Fruit fly (Drosophila melanogaster) whole organism, embryonic: ENCODE results near the gene Art3.

Experiments used
- ATbp ChIP-seq: fragments of 200-800 bp; sonication (Bioruptor generic); optimal IDR thresholded peaks from 2 replicates; lab custom pipeline; 2017; ENCODE audit warnings: missing biosample characterization, mild to moderate bottlenecking, missing genetic modification characterization, missing genetic modification reagents
- Atf3 ChIP-seq: fragments of 200-800 bp; sonication (Bioruptor generic); optimal IDR thresholded peaks from 3 replicates; lab custom pipeline; 2016; ENCODE audit warnings: missing biosample characterization, missing genetic modification characterization
- BEAF-32 ChIP-seq: fragments of 200-800 bp; sonication (Bioruptor generic); optimal IDR thresholded peaks from 3 replicates; lab custom pipeline; 2017; ENCODE audit warnings: missing biosample characterization, missing genetic modification characterization, mild to moderate bottlenecking, moderate library complexity, missing genetic modification reagents
- BtbVII ChIP-seq: fragments of 200-800 bp; sonication (Bioruptor generic); optimal IDR thresholded peaks from 3 replicates; lab custom pipeline; 2017; ENCODE audit warnings: missing biosample characterization, mild to moderate bottlenecking, missing genetic modification characterization
- CG10321 ChIP-seq: fragments of 200-800 bp; sonication (Bioruptor generic); IDR thresholded peaks from 2 replicates; pipeline ENCODE4 v1.3.6; 2022; ENCODE audit warnings: missing biosample characterization, missing genetic modification characterization
- CG10462 ChIP-seq: fragments of 200-800 bp; sonication (Bioruptor generic); optimal IDR thresholded peaks from 2 replicates; lab custom pipeline; 2016; ENCODE audit warnings: missing biosample characterization, missing genetic modification characterization
- CG10959 ChIP-seq: fragments of 200-800 bp; sonication (Bioruptor generic); IDR thresholded peaks from 2 replicates; pipeline ENCODE4 v1.3.6; 2022; ENCODE audit warnings: missing biosample characterization, missing genetic modification characterization
- CG11093 ChIP-seq: fragments of 200-800 bp; sonication (Bioruptor generic); IDR thresholded peaks from 3 replicates; pipeline ENCODE4 v1.3.6; 2022; ENCODE audit warnings: missing biosample characterization, missing genetic modification characterization
- CG11560 ChIP-seq: fragments of 200-800 bp; sonication (Bioruptor generic); IDR thresholded peaks from 3 replicates; pipeline ENCODE4 v1.3.6; 2022; ENCODE audit warnings: missing biosample characterization, missing genetic modification characterization
- CG12104 ChIP-seq: fragments of 200-800 bp; sonication (Bioruptor generic); optimal IDR thresholded peaks from 3 replicates; lab custom pipeline; 2016; ENCODE audit warnings: missing biosample characterization, missing genetic modification characterization
- CG12942 ChIP-seq: fragments of 200-800 bp; sonication (Bioruptor generic); optimal IDR thresholded peaks from 3 replicates; lab custom pipeline; 2016; ENCODE audit warnings: missing biosample characterization, missing genetic modification characterization
- CG13424 ChIP-seq: fragments of 200-800 bp; sonication (Bioruptor generic); optimal IDR thresholded peaks from 2 replicates; lab custom pipeline; 2019; ENCODE audit warnings: missing biosample characterization, mild to moderate bottlenecking, missing genetic modification characterization, moderate library complexity
- CG1529 ChIP-seq: fragments of 200-800 bp; sonication (Bioruptor generic); optimal IDR thresholded peaks from 3 replicates; lab custom pipeline; 2018; ENCODE audit warnings: missing biosample characterization, missing genetic modification characterization
- CG1602 ChIP-seq: fragments of 200-800 bp; sonication (Bioruptor generic); optimal IDR thresholded peaks from 3 replicates; lab custom pipeline; 2016; ENCODE audit warnings: missing biosample characterization, missing genetic modification characterization
- CG17359 ChIP-seq: fragments of 200-800 bp; sonication (Bioruptor generic); optimal IDR thresholded peaks from 3 replicates; lab custom pipeline; 2018; ENCODE audit warnings: missing biosample characterization, mild to moderate bottlenecking, missing genetic modification characterization, moderate library complexity
- CG17361 ChIP-seq: fragments of 200-800 bp; sonication (Bioruptor generic); IDR thresholded peaks from 3 replicates; pipeline ENCODE4 v1.3.6; 2022; ENCODE audit warnings: missing biosample characterization, missing genetic modification characterization
- CG17802 ChIP-seq: fragments of 200-800 bp; sonication (Bioruptor generic); optimal IDR thresholded peaks from 2 replicates; lab custom pipeline; 2018; ENCODE audit warnings: missing biosample characterization, mild to moderate bottlenecking, missing genetic modification characterization, moderate library complexity
- CG2875 ChIP-seq: fragments of 200-800 bp; sonication (Bioruptor generic); optimal IDR thresholded peaks from 2 replicates; lab custom pipeline; 2017; ENCODE audit warnings: missing biosample characterization, mild to moderate bottlenecking, missing genetic modification characterization, missing genetic modification reagents
- CG32532 ChIP-seq: fragments of 200-800 bp; sonication (Bioruptor generic); IDR thresholded peaks from 2 replicates; pipeline ENCODE4 v1.3.6; 2022; ENCODE audit warnings: missing biosample characterization, missing genetic modification characterization
- CG4282 ChIP-seq: fragments of 200-800 bp; sonication (Bioruptor generic); optimal IDR thresholded peaks from 2 replicates; lab custom pipeline; 2016; ENCODE audit warnings: missing biosample characterization, missing genetic modification characterization
- CG4328 ChIP-seq: fragments of 200-800 bp; sonication (Bioruptor generic); optimal IDR thresholded peaks from 3 replicates; lab custom pipeline; 2017; ENCODE audit warnings: missing biosample characterization, missing genetic modification reagents, missing genetic modification characterization
- CG5245 ChIP-seq: fragments of 200-800 bp; sonication (Bioruptor generic); optimal IDR thresholded peaks from 3 replicates; lab custom pipeline; 2016; ENCODE audit warnings: missing biosample characterization, missing genetic modification characterization
- CG7271 ChIP-seq: fragments of 200-800 bp; sonication (Bioruptor generic); optimal IDR thresholded peaks from 2 replicates; lab custom pipeline; 2018; ENCODE audit warnings: missing biosample characterization, mild to moderate bottlenecking, missing genetic modification characterization, moderate library complexity
- CG8765 ChIP-seq: fragments of 200-800 bp; sonication (Bioruptor generic); IDR thresholded peaks from 2 replicates; pipeline ENCODE4 v1.3.6; 2022; ENCODE audit warnings: missing biosample characterization, missing genetic modification characterization
- CG9609 ChIP-seq: fragments of 200-800 bp; sonication (Bioruptor generic); optimal IDR thresholded peaks from 3 replicates; lab custom pipeline; 2016; ENCODE audit warnings: missing biosample characterization, missing genetic modification characterization
- CG9727 ChIP-seq: fragments of 200-800 bp; sonication (Bioruptor generic); optimal IDR thresholded peaks from 3 replicates; lab custom pipeline; 2017; ENCODE audit warnings: missing biosample characterization, mild to moderate bottlenecking, missing genetic modification characterization
- CG9932 ChIP-seq: fragments of 200-800 bp; sonication (Bioruptor generic); IDR thresholded peaks from 2 replicates; pipeline ENCODE4 v1.3.6; 2022; ENCODE audit warnings: missing biosample characterization, missing genetic modification characterization
- E2f1 ChIP-seq: fragments of 200-800 bp; sonication (Bioruptor generic); IDR thresholded peaks from 2 replicates; pipeline ENCODE4 v1.3.6; 2022; ENCODE audit warnings: missing biosample characterization, missing genetic modification characterization
- Elba2 ChIP-seq: fragments of 200-800 bp; sonication (Bioruptor generic); optimal IDR thresholded peaks from 3 replicates; lab custom pipeline; 2016; ENCODE audit warnings: missing biosample characterization, missing genetic modification characterization
- HmgZ ChIP-seq: fragments of 200-800 bp; sonication (Bioruptor generic); optimal IDR thresholded peaks from 2 replicates; lab custom pipeline; 2018; ENCODE audit warnings: missing biosample characterization, mild to moderate bottlenecking, missing genetic modification characterization
- Pdp1 ChIP-seq, 2 experiments: fragments of 200-800 bp; sonication (Bioruptor generic); optimal IDR thresholded peaks; 3 replicates each; lab custom pipeline; 2016; ENCODE audit warnings: missing biosample characterization in 2 of 2, missing genetic modification characterization in 2 of 2, mild to moderate bottlenecking in 1 of 2, moderate library complexity in 1 of 2
- Rx ChIP-seq: fragments of 200-800 bp; sonication (Bioruptor generic); IDR thresholded peaks from 2 replicates; pipeline ENCODE4 v1.3.6; 2022; ENCODE audit warnings: missing biosample characterization, missing genetic modification characterization
- Stat92E ChIP-seq, 3 experiments: fragments of >200 bp in 2 of 3; fragments of 200-800 bp in 1 of 3; sonication (Bioruptor generic) in 1 of 3; optimal IDR thresholded peaks; 2 replicates each; lab custom pipeline; 2017 to 2019; ENCODE audit warnings: missing biosample characterization in 3 of 3, missing genetic modification characterization in 3 of 3, mild to moderate bottlenecking in 1 of 3, moderate library complexity in 1 of 3
- Taf1 ChIP-seq: fragments of 200-800 bp; sonication (Bioruptor generic); IDR thresholded peaks from 2 replicates; pipeline ENCODE4 v1.3.6; 2022; ENCODE audit warnings: missing biosample characterization, missing genetic modification characterization
- croc ChIP-seq: fragments of 200-800 bp; sonication (Bioruptor generic); conservative IDR thresholded peaks from 3 replicates; pipeline ENCODE4 v1.3.6; 2022; ENCODE audit warnings: missing biosample characterization, missing genetic modification characterization
- dpn ChIP-seq, 2 experiments: fragments of 200-800 bp; sonication (Bioruptor generic); optimal IDR thresholded peaks; 3 replicates each; lab custom pipeline; 2016; ENCODE audit warnings: missing biosample characterization in 2 of 2, missing genetic modification characterization in 2 of 2
- en ChIP-seq: fragments of 200-800 bp; sonication (Bioruptor generic); optimal IDR thresholded peaks from 2 replicates; lab custom pipeline; 2016; ENCODE audit warnings: missing biosample characterization, missing genetic modification characterization
- kah ChIP-seq: fragments of 200-800 bp; sonication (Bioruptor generic); optimal IDR thresholded peaks from 2 replicates; lab custom pipeline; 2018; ENCODE audit warnings: missing biosample characterization, mild to moderate bottlenecking, missing genetic modification characterization
- kni ChIP-seq: fragments of 200-800 bp; sonication (Bioruptor generic); optimal IDR thresholded peaks from 3 replicates; lab custom pipeline; 2017; ENCODE audit warnings: mild to moderate bottlenecking, missing biosample characterization, missing genetic modification reagents, missing genetic modification characterization
- lab ChIP-seq: fragments of 200-800 bp; sonication (Bioruptor generic); optimal IDR thresholded peaks from 3 replicates; lab custom pipeline; 2017; ENCODE audit warnings: missing biosample characterization, missing genetic modification characterization, mild to moderate bottlenecking, moderate library complexity, missing genetic modification reagents
- pnt ChIP-seq: fragments of 200-800 bp; sonication (Bioruptor generic); optimal IDR thresholded peaks from 3 replicates; lab custom pipeline; 2016; ENCODE audit warnings: missing biosample characterization, missing genetic modification characterization
- pum ChIP-seq: fragments of 200-800 bp; sonication (Bioruptor generic); optimal IDR thresholded peaks from 2 replicates; lab custom pipeline; 2016; ENCODE audit warnings: missing biosample characterization, missing genetic modification characterization
- rib ChIP-seq: fragments of 200-800 bp; sonication (Bioruptor generic); IDR thresholded peaks from 2 replicates; pipeline ENCODE4 v1.3.6; 2022; ENCODE audit warnings: missing biosample characterization, missing genetic modification characterization
- run ChIP-seq: fragments of 200-800 bp; sonication (Bioruptor generic); optimal IDR thresholded peaks from 3 replicates; lab custom pipeline; 2018; ENCODE audit warnings: missing biosample characterization, mild to moderate bottlenecking, missing genetic modification characterization
- sens ChIP-seq: fragments of 200-800 bp; sonication (Bioruptor generic); peaks from one replicate; lab custom pipeline; 2016; ENCODE audit warnings: missing biosample characterization, missing genetic modification characterization
- so ChIP-seq: fragments of 200-800 bp; sonication (Bioruptor generic); IDR thresholded peaks from 3 replicates; pipeline ENCODE4 v1.3.6; 2022; ENCODE audit warnings: missing biosample characterization, missing genetic modification characterization
- stc ChIP-seq: fragments of 200-800 bp; sonication (Bioruptor generic); IDR thresholded peaks from 2 replicates; pipeline ENCODE4 v1.3.6; 2022; ENCODE audit warnings: missing biosample characterization, missing genetic modification characterization
- tna ChIP-seq: fragments of 200-800 bp; sonication (Bioruptor generic); IDR thresholded peaks from 2 replicates; pipeline ENCODE4 v1.3.6; 2022; ENCODE audit warnings: missing biosample characterization, missing genetic modification characterization; ENCODE audit not compliant: partially characterized antibody
- ttk ChIP-seq: fragments of 200-800 bp; sonication (Bioruptor generic); IDR thresholded peaks from 2 replicates; pipeline ENCODE4 v2.1.2; 2022; ENCODE audit warnings: missing biosample characterization, missing genetic modification characterization
- zfh2 ChIP-seq: fragments of 200-800 bp; sonication (Bioruptor generic); optimal IDR thresholded peaks from 2 replicates; lab custom pipeline; 2016; ENCODE audit warnings: missing biosample characterization, missing genetic modification characterization

The Art3 gene

dm6 chr3R:15229329-15229876, at the start of gene Art3, which contains the start of gene mRpS10:
TSS of gene Art3 (minus strand) at chr3R:15229408.
TSS of gene mRpS10 (plus strand) at chr3R:15229665.
- peak; percentile 100 for TF ChIP-seq CG7271 (tag; lab: Kevin White, UChicago)
- TF ChIP-seq CG11093 (GFP tag; lab: Robert Waterston, UW) = peak; percentile 100
- TF ChIP-seq tna (GFP tag; lab: Robert Waterston, UW) = 0 out of 2 replicates have a peak, but pooled peaks have one; percentile 10
- peak; percentile 100 for TF ChIP-seq CG9609
- TF ChIP-seq CG8765 (GFP tag; lab: Robert Waterston, UW) = peak; percentile 100
- peak; percentile 92 for TF ChIP-seq CG10321 (GFP tag; lab: Robert Waterston, UW)
- TF ChIP-seq ATbp = peak; percentile 99
- TF ChIP-seq stc = peak; percentile 100
- TF ChIP-seq CG1602 = peak; percentile 100
- TF ChIP-seq rib (GFP tag; lab: Robert Waterston, UW) = peak; percentile 100
- peak; percentile 100 for TF ChIP-seq CG12942 (GFP tag; lab: Kevin White, UChicago)
- TF ChIP-seq CG4282 (GFP tag; lab: Kevin White, UChicago) = peak; percentile 98
- TF ChIP-seq ttk (GFP tag; lab: Robert Waterston, UW) = peak; percentile 100
- peak; percentile 100 for TF ChIP-seq so (GFP tag; lab: Robert Waterston, UW)
- peak; percentile 100 for TF ChIP-seq CG9727
- TF ChIP-seq Taf1 (GFP tag; lab: Robert Waterston, UW) = peak; percentile 100
- peak; percentile 99 for TF ChIP-seq kni (GFP tag; lab: Kevin White, UChicago)
- peak; percentile 100 for TF ChIP-seq CG4328 (GFP tag; lab: Kevin White, UChicago)
- TF ChIP-seq croc (GFP tag; lab: Robert Waterston, UW) = peak; percentile 100
- peak; percentile 100 for TF ChIP-seq zfh2 (GFP tag; lab: Kevin White, UChicago)
- peak; percentile 100 for TF ChIP-seq CG2875 (GFP tag; lab: Kevin White, UChicago)
- TF ChIP-seq Elba2 (GFP tag; lab: Kevin White, UChicago) = peak; percentile 100
- TF ChIP-seq CG9932 (GFP tag; lab: Robert Waterston, UW) = peak; percentile 100
- TF ChIP-seq pum (GFP tag; lab: Kevin White, UChicago) = peak; percentile 100
- peak; percentile 95 for TF ChIP-seq CG11560 (tag; lab: Robert Waterston, UW)
- peak; percentile 100 for TF ChIP-seq CG10462 (GFP tag; lab: Kevin White, UChicago)
- peak; percentile 100 for TF ChIP-seq CG5245
- TF ChIP-seq run (tag; lab: Kevin White, UChicago) = peak; percentile 100
- TF ChIP-seq CG17361 = peak; percentile 100
- TF ChIP-seq Stat92E (GFP tag; optimal IDR thresholded peaks at IDR 0.05; lab: Kevin White, UChicago) = peak in 1 of 3 experiments; percentile 100
- TF ChIP-seq Pdp1 (GFP tag; optimal IDR thresholded peaks at IDR 0.05; lab: Kevin White, UChicago) = peak; percentile 100
- TF ChIP-seq HmgZ (tag; lab: Kevin White, UChicago) = peak; percentile 100
- peak; percentile 96 for TF ChIP-seq CG17802
- peak; percentile 100 for TF ChIP-seq CG32532
- TF ChIP-seq BtbVII (GFP tag; lab: Kevin White, UChicago) = peak; percentile 100
- TF ChIP-seq pnt (GFP tag; lab: Kevin White, UChicago) = peak; percentile 100
- TF ChIP-seq Atf3 (GFP tag; lab: Kevin White, UChicago) = peak; percentile 100
- peak; percentile 100 for TF ChIP-seq en (GFP tag; lab: Kevin White, UChicago)
- peak; percentile 52 for TF ChIP-seq BEAF-32
- peak; percentile 100 for TF ChIP-seq CG1529
- TF ChIP-seq dpn (GFP tag; optimal IDR thresholded peaks at IDR 0.05; lab: Kevin White, UChicago) = peak; percentile 100
- peak; percentile 100 for TF ChIP-seq CG12104
- peak; percentile 100 for TF ChIP-seq CG10959
- TF ChIP-seq Rx (GFP tag; lab: Robert Waterston, UW) = peak; percentile 100
- peak; percentile 100 for TF ChIP-seq CG13424 (tag; lab: Kevin White, UChicago)
- TF ChIP-seq E2f1 = peak; percentile 100
- TF ChIP-seq lab = peak; percentile 100
- TF ChIP-seq kah (GFP tag; lab: Kevin White, UChicago) = peak; percentile 99
- peak; percentile 100 for TF ChIP-seq CG17359 (tag; lab: Kevin White, UChicago)
- peak; percentile 100 for TF ChIP-seq sens (GFP tag; lab: Kevin White, UChicago)
